Worm (Caenorhabditis elegans): Measurements from ENCODE around the gene col-163.

Gene col-163

ce11 chrV:20608688-20609087 is 8.8 kb downstream of the col-163 start, which contains the start of gene ttr-12:
ttr-12 (minus strand) TSS chrV:20608788.
- TF ChIP-seq lin-13 (tag; optimal IDR thresholded peaks at IDR 0.05) (no peak), hlh-1 (tag; optimal IDR thresholded peaks at IDR 0.05) (no peak), nhr-237 (tag; optimal IDR thresholded peaks at IDR 0.05) (no peak), M03D4.4 (tag; optimal IDR thresholded peaks at IDR 0.05) (no peak), ceh-83 (GFP tag; optimal IDR thresholded peaks at IDR 0.05) (no peak), nhr-76 (tag; optimal IDR thresholded peaks at IDR 0.05) (no peak)

- TF ChIP-seq ztf-11 (tag; optimal IDR thresholded peaks at IDR 0.05) (no peak), cnd-1 (tag; optimal IDR thresholded peaks at IDR 0.05) (no peak), ceh-43 (GFP tag; optimal IDR thresholded peaks at IDR 0.05) (no peak), pha-4 (tag; optimal IDR thresholded peaks at IDR 0.05) (no peak), ham-2 (GFP tag; optimal IDR thresholded peaks at IDR 0.05) (no peak), nhr-76 (tag; optimal IDR thresholded peaks at IDR 0.05) (no peak), flh-1 (GFP tag; optimal IDR thresholded peaks at IDR 0.05) (no peak), unc-62 (GFP tag; optimal IDR thresholded peaks at IDR 0.05) (no peak), tbx-8 (GFP tag; optimal IDR thresholded peaks at IDR 0.05) (no peak), ceh-39 (tag; optimal IDR thresholded peaks at IDR 0.05) (no peak), unc-120 (tag; optimal IDR thresholded peaks at IDR 0.05; ENCODE audit: poor library complexity, severe bottlenecking) (no peak), nhr-237 (tag; optimal IDR thresholded peaks at IDR 0.05) (no peak), drap-1 (GFP tag; optimal IDR thresholded peaks at IDR 0.05) (no peak), hlh-1 (tag; optimal IDR thresholded peaks at IDR 0.05) (no peak), mep-1 (tag; optimal IDR thresholded peaks at IDR 0.05) (no peak), snpc-4 (tag; optimal IDR thresholded peaks at IDR 0.05) (no peak), sem-2 (GFP tag; optimal IDR thresholded peaks at IDR 0.05) (no peak), mls-2 (tag; optimal IDR thresholded peaks at IDR 0.05) (no peak), unc-39 (tag; optimal IDR thresholded peaks at IDR 0.05) (no peak)
These were observed 9.6 kb downstream of the col-163 start, which contains the start of gene grd-2 for ce11 chrV:20609494-20609893. grd-2 (plus strand) TSS chrV:20609794.

ce11 chrV:20618632-20619031 is 18.7 kb downstream of the col-163 start, which contains the start of gene F46B3.7:
F46B3.7 (minus strand) TSS chrV:20618732.
- no peak for TF ChIP-seq nhr-28 (tag; optimal IDR thresholded peaks at IDR 0.05)
- no peak for TF ChIP-seq unc-39 (tag; optimal IDR thresholded peaks at IDR 0.05)
- TF ChIP-seq nhr-12 (tag; optimal IDR thresholded peaks at IDR 0.05): no peak
- no peak for TF ChIP-seq drap-1 (GFP tag; optimal IDR thresholded peaks at IDR 0.05)
- TF ChIP-seq nhr-2 (tag; optimal IDR thresholded peaks at IDR 0.05): no peak
- TF ChIP-seq unc-120 (tag; optimal IDR thresholded peaks at IDR 0.05; ENCODE audit: poor library complexity, severe bottlenecking): no peak

- TF ChIP-seq nhr-2 (tag; optimal IDR thresholded peaks at IDR 0.05): no peak
- no peak for TF ChIP-seq M03D4.4 (tag; optimal IDR thresholded peaks at IDR 0.05)
- TF ChIP-seq unc-39 (tag; optimal IDR thresholded peaks at IDR 0.05): no peak
- no peak for TF ChIP-seq mls-2 (tag; optimal IDR thresholded peaks at IDR 0.05)
- no peak for TF ChIP-seq ceh-83 (GFP tag; optimal IDR thresholded peaks at IDR 0.05)
These were observed 23.2 kb downstream of the col-163 start, which contains the start of gene F46B3.8 for ce11 chrV:20623060-20623459. F46B3.8 (minus strand) TSS chrV:20623160.

ce11 chrV:20625260-20625659 is 25.4 kb downstream of the col-163 start:
- no peak for TF ChIP-seq nhr-2 (tag; optimal IDR thresholded peaks at IDR 0.05)
- TF ChIP-seq nhr-237 (tag; optimal IDR thresholded peaks at IDR 0.05): no peak
- TF ChIP-seq flh-1 (GFP tag; optimal IDR thresholded peaks at IDR 0.05): no peak

ce11 chrV:20626043-20626761 is 26.3 kb downstream of the col-163 start, which contains the start of the genes F46B3.9 and srz-18:
F46B3.9 (minus strand) TSS chrV:20626143.
srz-18 (plus strand) TSS chrV:20626711.
- TF ChIP-seq mls-2 (tag; optimal IDR thresholded peaks at IDR 0.05) (no peak), snpc-4 (tag; optimal IDR thresholded peaks at IDR 0.05) (no peak), ceh-39 (tag; optimal IDR thresholded peaks at IDR 0.05) (no peak), drap-1 (GFP tag; optimal IDR thresholded peaks at IDR 0.05) (no peak), flh-1 (GFP tag; optimal IDR thresholded peaks at IDR 0.05) (no peak)

- no peak for TF ChIP-seq sptf-1 (tag; optimal IDR thresholded peaks at IDR 0.05)
- no peak for TF ChIP-seq ceh-43 (GFP tag; optimal IDR thresholded peaks at IDR 0.05)
- no peak for TF ChIP-seq bed-3 (GFP tag; optimal IDR thresholded peaks at IDR 0.05)
- no peak for TF ChIP-seq elt-3 (tag; optimal IDR thresholded peaks at IDR 0.05)
- no peak for TF ChIP-seq blmp-1 (tag; optimal IDR thresholded peaks at IDR 0.05)
- TF ChIP-seq lin-13 (tag; optimal IDR thresholded peaks at IDR 0.05): no peak
- no peak for TF ChIP-seq nhr-12 (tag; optimal IDR thresholded peaks at IDR 0.05)
- TF ChIP-seq mab-5 (tag; optimal IDR thresholded peaks at IDR 0.05): no peak
- no peak for TF ChIP-seq tbx-8 (GFP tag; optimal IDR thresholded peaks at IDR 0.05)
- no peak for TF ChIP-seq sem-2 (GFP tag; optimal IDR thresholded peaks at IDR 0.05)
These were observed 31.4 kb downstream of the col-163 start, which contains the start of gene F46B3.14 for ce11 chrV:20631255-20631654. F46B3.14 (minus strand) TSS chrV:20631355.

Data from whole organism, mixed stage, embryonic.